Fruit fly (Drosophila melanogaster) whole organism, prepupa: ENCODE measurements around the gene CG31650.

Source experiments
- CG32006 ChIP-seq: fragments of 200-800 bp; sonication (Bioruptor generic); optimal IDR thresholded peaks from 3 replicates; lab custom pipeline; 2017; ENCODE audit warnings: missing biosample characterization, mild to moderate bottlenecking, missing genetic modification characterization
- eg ChIP-seq: fragments of 200-800 bp; sonication (Bioruptor generic); IDR thresholded peaks from 3 replicates; pipeline ENCODE4 v1.3.6; 2022; ENCODE audit warnings: missing biosample characterization, missing genetic modification characterization
- fd59A ChIP-seq: fragments of 200-800 bp; sonication (Bioruptor generic); optimal IDR thresholded peaks from 2 replicates; lab custom pipeline; 2017; ENCODE audit warnings: missing biosample characterization, mild to moderate bottlenecking, missing genetic modification characterization, missing genetic modification reagents

DNA sequence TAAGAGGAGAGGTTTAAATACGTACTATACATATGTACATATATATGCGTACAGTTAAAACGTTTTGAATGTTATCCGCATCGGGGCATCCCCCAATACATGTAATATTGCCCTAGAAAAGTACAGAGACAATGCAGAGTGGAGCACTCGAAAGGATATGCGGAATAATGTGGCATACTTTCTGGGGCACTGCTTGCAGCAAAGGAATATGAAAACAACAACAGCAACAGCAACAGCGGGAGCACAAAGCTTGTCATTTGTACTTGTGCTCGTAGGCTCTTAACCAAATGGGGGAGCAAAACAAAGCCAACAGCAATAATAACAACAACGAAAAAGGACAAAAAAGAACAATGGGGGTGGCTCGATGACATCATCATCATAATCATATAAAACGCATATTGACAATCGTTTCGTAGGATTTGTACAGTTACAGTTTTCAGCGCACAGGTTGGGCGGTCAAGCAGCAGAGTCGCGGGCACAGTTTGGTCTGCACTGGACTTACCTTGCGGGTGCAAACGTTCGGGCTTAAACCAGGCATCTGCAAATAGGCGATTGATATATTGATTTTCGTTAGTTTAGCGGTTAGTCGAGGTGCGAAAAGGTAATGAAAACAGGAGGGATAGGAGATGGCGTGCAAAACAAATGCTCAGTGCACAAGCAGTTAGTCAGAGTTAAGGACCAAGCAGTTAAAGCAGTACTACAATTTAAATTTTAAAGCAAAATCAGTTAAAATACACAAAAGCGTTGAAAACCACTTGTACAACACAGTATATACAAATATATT, 40.6 kb downstream of the CG31650 start:
- no peak for TF ChIP-seq eg (GFP tag; lab: Robert Waterston, UW)
- no peak for TF ChIP-seq CG32006 (GFP tag; lab: Kevin White, UChicago)
- TF ChIP-seq fd59A (GFP tag; lab: Kevin White, UChicago): no peak
